Fruit fly (Drosophila melanogaster) Kc167 (cell line): ENCODE measurements around the gene eIF4E1.

Experiments used
- Myc ChIP-seq: fragments of >200 bp; optimal IDR thresholded peaks from 2 replicates; lab custom pipeline; 2017; ENCODE audit warnings: missing external identifiers
- Sin3A ChIP-seq: fragments of >200 bp; optimal IDR thresholded peaks from 2 replicates; lab custom pipeline; 2018; ENCODE audit warnings: missing external identifiers
- h ChIP-seq: fragments of >200 bp; optimal IDR thresholded peaks from 3 replicates; lab custom pipeline; 2018; ENCODE audit warnings: missing external identifiers
- insv ChIP-seq: fragments of >200 bp; optimal IDR thresholded peaks from 3 replicates; lab custom pipeline; 2018; ENCODE audit warnings: missing external identifiers
- psq ChIP-seq: fragments of >200 bp; optimal IDR thresholded peaks from 2 replicates; lab custom pipeline; 2017; ENCODE audit warnings: missing external identifiers
- ttk ChIP-seq: sonication (Bioruptor generic); optimal IDR thresholded peaks from 2 replicates; lab custom pipeline; 2017; ENCODE audit warnings: missing external identifiers

The eIF4E1 gene

dm6 chr3L:9420054-9420818, 18.0 kb upstream of the eIF4E1 start:
- TF ChIP-seq ttk (lab: Kevin White, UChicago) (no peak), Myc (lab: Kevin White, UChicago) (no peak)

DNA sequence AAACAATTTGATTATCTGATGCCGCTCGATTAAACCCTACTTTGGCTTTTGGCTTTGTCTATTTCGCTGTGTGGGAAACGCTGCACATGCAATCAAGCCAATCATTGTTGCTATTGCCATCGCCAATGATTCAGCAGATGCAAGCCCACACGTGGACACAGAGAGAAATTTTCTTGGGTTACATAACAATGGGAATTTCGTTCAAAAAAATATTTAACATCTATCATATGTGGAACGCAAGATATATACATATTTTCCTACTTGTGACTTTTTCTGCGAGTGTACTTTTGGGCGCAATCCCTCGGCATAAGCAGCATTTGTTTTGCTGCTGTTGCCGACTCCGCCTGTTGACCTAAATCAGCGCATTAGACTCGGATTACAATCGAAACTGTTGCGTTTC, 17.1 kb upstream of the eIF4E1 start:
- no peak for TF ChIP-seq psq (lab: Kevin White, UChicago)

DNA sequence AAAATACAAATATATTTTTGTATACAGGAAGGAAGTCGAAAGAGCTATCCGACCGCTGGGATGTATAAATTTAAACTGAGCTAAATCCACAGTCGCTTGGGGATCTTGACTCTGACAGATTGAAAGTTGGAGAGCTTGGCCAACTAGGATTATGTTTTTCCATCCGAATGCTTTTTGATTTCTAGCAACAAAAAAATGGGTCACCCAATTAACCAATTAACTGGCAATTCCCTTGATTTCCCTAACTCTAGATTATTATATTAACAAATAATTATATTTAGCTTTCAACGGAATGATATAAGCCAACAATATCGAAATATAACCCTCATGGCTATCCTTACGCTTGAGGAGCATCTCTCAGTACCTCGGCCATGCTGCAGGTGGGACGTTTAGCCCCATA, 15.0 kb upstream of the eIF4E1 start, which contains the start of gene CG3982:
Gene CG3982 (minus strand): TSS at position 101 of the 400 bp plus-strand sequence.
- no peak for TF ChIP-seq Sin3A (lab: Kevin White, UChicago)
- no peak for TF ChIP-seq h (lab: Kevin White, UChicago)
- TF ChIP-seq Myc (lab: Kevin White, UChicago), result no peak
- TF ChIP-seq insv (lab: Kevin White, UChicago), result no peak
- no peak for TF ChIP-seq ttk (lab: Kevin White, UChicago)
- TF ChIP-seq psq (lab: Kevin White, UChicago), result no peak

dm6 chr3L:9410754-9411423, 8.6 kb upstream of the eIF4E1 start, which contains the start of the genes CG4022 and Cpsf5:
TSS of gene CG4022 (minus strand) at chr3L:9410832.
TSS of gene Cpsf5 (plus strand) at chr3L:9411038.
- no peak for TF ChIP-seq ttk (lab: Kevin White, UChicago)
- TF ChIP-seq psq (lab: Kevin White, UChicago), result no peak
- no peak for TF ChIP-seq insv (lab: Kevin White, UChicago)
- no peak for TF ChIP-seq h (lab: Kevin White, UChicago)
- TF ChIP-seq Myc (lab: Kevin White, UChicago), result no peak
- no peak for TF ChIP-seq Sin3A (lab: Kevin White, UChicago)

- TF ChIP-seq Myc (lab: Kevin White, UChicago) (no peak), h (lab: Kevin White, UChicago) (no peak), psq (lab: Kevin White, UChicago) (no peak), ttk (lab: Kevin White, UChicago) (no peak), Sin3A (lab: Kevin White, UChicago) (no peak), insv (lab: Kevin White, UChicago) (no peak)
Measured at dm6 chr3L:9410030-9410589, 7.8 kb upstream of the eIF4E1 start.

DNA sequence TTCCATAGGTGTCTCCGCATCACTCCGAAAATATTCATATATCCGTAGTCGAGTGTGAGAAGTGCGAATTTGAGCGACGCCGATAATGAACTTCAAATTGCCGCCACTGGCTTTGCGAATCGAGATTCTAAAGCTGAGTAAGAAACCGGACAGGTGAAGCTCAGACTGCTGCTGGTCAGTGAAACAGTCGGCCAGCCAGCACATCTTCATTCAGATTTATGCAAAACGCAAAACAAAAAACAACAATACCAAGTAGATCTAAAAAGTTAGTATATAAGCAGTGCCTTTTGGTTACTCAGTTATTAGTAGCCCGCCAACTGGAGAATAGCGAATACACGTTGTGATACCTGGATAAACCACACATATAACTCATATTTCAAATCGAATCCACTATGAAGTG, 2.2 kb upstream of the eIF4E1 start, which contains the start of gene Cpr67B:
Gene Cpr67B (plus strand): TSS at position 301 of the 400 bp plus-strand sequence.
- TF ChIP-seq psq (lab: Kevin White, UChicago) (no peak), h (lab: Kevin White, UChicago) (no peak), ttk (lab: Kevin White, UChicago) (no peak), insv (lab: Kevin White, UChicago) (no peak), Sin3A (lab: Kevin White, UChicago) (no peak), Myc (lab: Kevin White, UChicago) (no peak)

DNA sequence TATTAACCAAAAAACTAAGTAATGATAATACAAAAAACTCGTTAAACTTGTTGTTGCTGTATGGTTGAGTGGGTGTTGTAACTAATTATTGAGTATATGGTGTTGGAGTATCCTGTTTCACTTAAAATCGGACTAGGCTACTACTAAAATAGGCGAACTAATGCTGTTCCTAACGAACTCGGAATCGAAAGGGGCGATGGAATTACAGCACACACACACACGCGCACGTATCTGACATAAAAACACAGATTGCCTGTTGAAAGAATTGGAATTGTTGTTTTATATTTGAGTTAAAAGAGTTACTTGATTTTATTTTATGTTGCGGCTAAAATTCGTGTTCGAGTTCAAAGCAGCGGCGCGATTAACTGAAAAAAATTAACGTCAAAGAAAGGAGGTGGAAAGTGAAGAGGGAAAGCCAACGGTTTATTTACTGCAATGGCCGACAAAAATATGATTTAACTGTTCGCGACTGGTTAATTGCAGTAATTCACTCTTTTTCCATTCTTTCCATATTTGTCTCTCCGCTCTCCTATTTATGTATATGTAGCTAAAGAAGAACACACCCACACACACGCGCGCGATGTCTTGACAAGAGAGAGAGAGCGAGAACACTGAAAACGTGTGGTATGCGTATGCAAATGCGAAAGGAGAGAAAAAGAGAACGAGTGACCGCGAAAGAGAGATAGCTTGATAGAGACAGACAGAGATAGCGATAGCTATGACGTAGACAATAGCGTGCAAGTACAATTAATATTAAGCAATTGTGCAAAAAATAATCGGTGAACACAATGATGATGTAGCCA, 705 bp downstream of the eIF4E1 start:
- TF ChIP-seq psq (lab: Kevin White, UChicago) (no peak), ttk (lab: Kevin White, UChicago) (no peak), Sin3A (lab: Kevin White, UChicago) (no peak)

DNA sequence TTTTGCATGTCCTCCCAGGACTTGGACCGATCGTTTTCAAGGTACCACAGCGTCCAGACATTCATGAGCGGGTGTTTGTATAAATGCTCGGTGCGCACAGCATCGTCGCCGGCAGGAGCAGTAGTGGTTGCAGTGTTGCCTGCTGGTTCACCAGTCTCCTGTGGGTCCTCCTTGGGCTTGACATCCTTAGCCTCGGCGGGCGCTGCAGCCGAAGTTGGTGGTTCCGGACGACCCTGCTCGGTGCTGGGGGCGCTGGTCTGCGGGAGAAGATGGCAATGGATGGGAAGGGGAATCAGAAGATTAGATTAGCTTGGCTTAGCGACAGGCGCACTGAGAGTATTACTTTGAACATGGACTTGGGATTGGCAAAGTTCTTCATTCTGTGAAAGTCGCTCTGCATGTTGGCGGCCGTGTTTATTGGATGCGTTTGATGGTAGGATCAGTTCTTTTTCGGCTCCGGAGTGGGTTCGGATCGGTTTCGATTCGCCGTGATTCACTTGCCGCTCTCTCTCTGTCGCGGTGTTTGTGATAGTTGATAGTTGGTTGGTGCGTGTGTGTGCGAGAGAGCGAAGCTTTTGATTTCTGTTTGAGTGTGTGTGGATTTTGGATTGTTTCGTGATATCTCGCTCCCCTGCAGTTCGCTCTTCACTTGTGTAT, 1.4 kb downstream of the eIF4E1 start:
- TF ChIP-seq Sin3A (lab: Kevin White, UChicago) (no peak), h (lab: Kevin White, UChicago) (no peak), psq (lab: Kevin White, UChicago) (no peak), insv (lab: Kevin White, UChicago) (no peak), ttk (lab: Kevin White, UChicago) (no peak), Myc (lab: Kevin White, UChicago) (no peak)

DNA sequence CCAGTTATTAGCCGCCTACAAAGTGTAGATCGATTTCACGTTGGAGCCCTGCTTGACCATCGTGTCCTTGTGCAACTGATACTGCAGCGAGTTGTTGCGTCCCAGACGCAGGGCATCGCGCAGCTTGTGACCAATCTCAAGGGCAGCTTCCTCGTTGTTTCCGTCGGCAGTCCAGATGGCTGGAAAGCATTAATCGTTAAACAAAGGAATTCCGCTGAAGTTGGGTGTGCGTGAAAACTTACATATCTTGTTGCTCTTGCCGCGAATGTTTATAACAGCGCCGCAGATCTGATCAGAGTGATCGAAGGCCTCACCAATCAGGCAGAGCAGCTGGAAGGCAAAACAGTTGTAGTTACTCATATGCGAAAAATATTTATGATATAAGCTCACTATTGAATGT, 2.4 kb downstream of the eIF4E1 start:
- no peak for TF ChIP-seq insv (lab: Kevin White, UChicago)
- TF ChIP-seq h (lab: Kevin White, UChicago), result no peak
- no peak for TF ChIP-seq Myc (lab: Kevin White, UChicago)
- no peak for TF ChIP-seq ttk (lab: Kevin White, UChicago)
- no peak for TF ChIP-seq psq (lab: Kevin White, UChicago)
- no peak for TF ChIP-seq Sin3A (lab: Kevin White, UChicago)

DNA sequence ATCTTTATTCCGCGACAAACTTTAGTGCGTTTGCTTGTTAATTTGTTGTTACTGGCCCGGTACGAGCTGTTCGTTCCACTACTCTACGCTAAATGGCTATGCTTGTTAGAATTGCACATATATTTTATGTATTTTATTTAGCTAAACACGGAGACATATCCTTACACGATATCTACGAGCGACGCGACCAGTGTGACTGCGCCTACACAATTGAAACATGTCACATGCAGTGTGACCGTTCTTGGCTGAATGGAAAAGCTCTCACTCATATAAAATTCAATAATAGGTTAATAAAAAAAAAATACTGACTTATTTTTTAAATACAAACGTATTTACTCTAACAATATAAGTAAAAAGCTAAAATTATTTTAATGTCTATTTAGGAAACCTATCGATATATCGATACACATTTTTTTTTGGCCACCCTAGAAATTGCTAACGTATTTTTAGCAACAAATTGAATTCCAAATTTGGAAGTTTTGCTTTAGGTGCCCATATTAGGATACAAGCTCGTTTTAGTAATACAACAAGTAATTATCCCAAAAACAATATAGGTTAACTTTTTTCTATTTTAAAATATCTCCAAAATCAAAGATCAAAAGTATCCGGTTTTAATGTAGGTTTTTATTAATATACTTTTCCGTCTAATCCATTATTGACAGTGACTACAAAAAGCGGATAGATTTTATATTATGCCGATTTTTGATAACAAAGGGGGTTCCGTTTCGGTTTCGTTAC, 3.1 kb downstream of the eIF4E1 start, which contains the start of gene CG4080:
Gene CG4080 (minus strand): TSS at position 215 of the 738 bp plus-strand sequence.
- TF ChIP-seq ttk (lab: Kevin White, UChicago) (no peak), psq (lab: Kevin White, UChicago) (no peak), h (lab: Kevin White, UChicago) (no peak), Myc (lab: Kevin White, UChicago) (no peak), insv (lab: Kevin White, UChicago) (no peak), Sin3A (lab: Kevin White, UChicago) (no peak)
